Fruit fly (Drosophila melanogaster): Measurements from ENCODE around the gene CG9541.

The CG9541 gene

DNA sequence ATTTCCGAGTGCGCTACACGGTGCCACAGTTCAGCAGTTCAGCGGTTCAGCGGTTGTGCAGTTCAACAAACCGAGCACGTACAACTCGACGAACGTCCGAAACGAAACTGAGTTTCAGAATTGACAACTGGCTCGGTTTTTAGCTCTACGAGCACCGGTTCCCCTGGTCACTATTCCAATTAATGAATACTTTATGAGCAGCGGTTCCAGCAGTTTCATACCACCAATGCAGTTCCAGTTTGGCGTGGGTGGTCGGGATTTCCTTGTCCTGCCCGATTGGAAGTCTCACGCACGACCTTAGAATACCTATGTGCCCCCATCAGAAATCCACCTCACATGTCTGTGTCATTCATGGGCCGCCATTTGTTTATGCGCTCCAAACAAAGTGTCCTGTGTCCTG is at the start of gene CG9541:
CG9541 (minus strand) TSS at position 101 of the 400 bp plus-strand sequence.
- TF ChIP-seq Myc (optimal IDR thresholded peaks at IDR 0.05) (no peak), psq (optimal IDR thresholded peaks at IDR 0.05) (no peak), insv (optimal IDR thresholded peaks at IDR 0.05) (no peak), h (optimal IDR thresholded peaks at IDR 0.05) (no peak), Sin3A (optimal IDR thresholded peaks at IDR 0.05) (no peak), ttk (optimal IDR thresholded peaks at IDR 0.05) (no peak)

DNA sequence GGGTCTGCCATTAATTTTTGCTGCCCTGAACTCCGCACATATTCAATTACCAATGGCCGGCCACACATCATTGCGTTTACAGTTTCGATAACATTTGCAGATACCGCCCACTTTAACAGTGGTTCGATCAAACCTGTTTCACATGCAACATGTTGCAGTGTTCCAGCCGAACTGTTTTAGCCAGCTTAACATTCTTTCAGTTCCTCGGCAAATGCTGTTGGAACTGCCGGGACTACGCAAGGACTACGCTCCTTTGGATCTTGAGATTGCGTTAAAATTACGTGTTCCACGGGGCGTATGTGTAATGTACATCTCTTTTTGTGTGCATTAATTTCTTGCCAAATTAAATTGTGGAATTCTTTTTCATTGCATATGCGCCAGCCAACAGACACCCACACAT is 44.2 kb upstream of the CG9541 start:
- TF ChIP-seq ttk (optimal IDR thresholded peaks at IDR 0.05) (no peak), h (optimal IDR thresholded peaks at IDR 0.05) (no peak), insv (optimal IDR thresholded peaks at IDR 0.05) (no peak), psq (optimal IDR thresholded peaks at IDR 0.05) (no peak)

dm6 chr2L:9013968-9014367 is 38.7 kb upstream of the CG9541 start, which contains the start of gene Rcd-1r:
Gene Rcd-1r, minus strand, starts transcription at chr2L:9014068.
- no peak for TF ChIP-seq h (optimal IDR thresholded peaks at IDR 0.05)
- no peak for TF ChIP-seq Myc (optimal IDR thresholded peaks at IDR 0.05)
- no peak for TF ChIP-seq psq (optimal IDR thresholded peaks at IDR 0.05)
- TF ChIP-seq insv (optimal IDR thresholded peaks at IDR 0.05) = no peak
- TF ChIP-seq ttk (optimal IDR thresholded peaks at IDR 0.05) = no peak
- TF ChIP-seq Sin3A (optimal IDR thresholded peaks at IDR 0.05) = no peak

DNA sequence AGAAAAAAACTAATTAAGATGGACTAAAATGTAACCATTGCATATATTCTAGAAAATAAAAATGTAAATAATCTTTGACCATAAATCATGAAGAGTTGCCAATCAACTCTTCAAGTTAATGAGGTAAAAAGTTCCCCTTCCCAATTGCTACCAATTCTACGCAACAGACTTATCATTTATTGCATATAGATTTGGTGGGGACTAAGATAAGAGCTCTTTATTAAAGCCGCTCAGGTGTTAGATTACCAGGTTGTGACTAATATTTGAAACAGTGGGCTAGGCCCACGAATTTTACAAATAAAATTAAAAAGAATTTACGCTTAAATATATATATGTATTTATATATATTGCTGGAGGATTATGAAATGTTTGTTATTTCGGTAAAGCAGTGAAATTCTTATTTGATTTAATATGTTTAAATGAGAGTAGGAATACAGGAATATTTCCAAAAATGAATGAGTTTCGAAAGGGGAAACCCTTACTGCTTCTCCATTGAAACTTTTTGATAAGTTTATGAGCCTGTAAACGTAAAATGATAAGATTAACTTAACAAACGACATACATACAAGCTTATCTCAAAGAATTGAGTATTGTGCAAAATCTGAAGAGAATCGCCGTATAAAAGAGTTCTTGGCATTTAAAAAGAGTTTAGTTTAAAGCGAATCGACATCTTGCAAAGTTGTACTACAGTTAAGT is 36.5 kb upstream of the CG9541 start, which contains the start of gene CG13102:
CG13102 (plus strand) TSS at position 646 of the 696 bp plus-strand sequence.
- TF ChIP-seq ttk (optimal IDR thresholded peaks at IDR 0.05) (no peak), Myc (optimal IDR thresholded peaks at IDR 0.05) (no peak), psq (optimal IDR thresholded peaks at IDR 0.05) (no peak), h (optimal IDR thresholded peaks at IDR 0.05) (no peak), insv (optimal IDR thresholded peaks at IDR 0.05) (no peak), Sin3A (optimal IDR thresholded peaks at IDR 0.05) (no peak)

DNA sequence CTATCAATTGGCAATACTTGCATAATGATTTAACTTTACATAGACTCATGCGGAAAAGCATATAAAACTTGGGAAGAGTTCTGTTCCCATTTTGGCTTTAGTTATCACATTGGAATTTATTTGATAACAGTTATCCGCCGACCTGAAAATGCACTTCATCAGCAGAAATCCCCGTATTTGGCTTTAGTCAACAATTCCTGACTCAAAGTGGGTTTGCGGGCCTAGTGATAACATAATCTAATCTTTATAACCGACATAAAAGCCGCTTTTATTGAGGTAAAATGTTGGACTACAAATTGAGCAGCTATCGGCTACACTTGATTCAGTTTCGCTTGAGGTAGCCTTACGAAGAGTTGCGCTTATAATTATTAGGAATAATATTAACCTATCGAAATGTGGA is 35.0 kb upstream of the CG9541 start, which contains the start of gene CG9568:
CG9568 (plus strand) TSS at position 317 of the 400 bp plus-strand sequence.
- no peak for TF ChIP-seq insv (optimal IDR thresholded peaks at IDR 0.05)
- no peak for TF ChIP-seq Myc (optimal IDR thresholded peaks at IDR 0.05)
- no peak for TF ChIP-seq h (optimal IDR thresholded peaks at IDR 0.05)
- TF ChIP-seq psq (optimal IDR thresholded peaks at IDR 0.05) = no peak
- TF ChIP-seq Sin3A (optimal IDR thresholded peaks at IDR 0.05) = no peak
- no peak for TF ChIP-seq ttk (optimal IDR thresholded peaks at IDR 0.05)

DNA sequence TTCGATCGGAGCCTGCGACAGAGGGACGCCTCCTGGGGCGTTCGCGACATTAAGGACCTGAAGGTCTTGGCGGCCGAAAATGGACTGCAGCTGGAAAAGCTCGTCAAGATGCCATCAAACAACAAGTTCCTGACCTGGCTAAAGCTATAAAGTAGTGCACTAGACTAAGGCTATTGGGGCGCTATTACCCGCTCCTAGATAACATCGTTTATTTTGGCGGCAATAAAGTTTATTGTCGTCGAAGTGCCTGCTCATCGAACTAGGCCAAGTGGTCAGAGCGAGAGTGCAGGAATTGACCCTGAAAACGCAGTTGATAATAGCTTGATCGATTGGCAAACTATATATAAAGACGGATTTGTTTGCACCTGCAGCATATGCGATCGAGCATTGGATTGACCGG is 23.0 kb upstream of the CG9541 start, which contains the start of gene Try29F:
Try29F (plus strand) TSS at position 301 of the 400 bp plus-strand sequence.
- TF ChIP-seq h (optimal IDR thresholded peaks at IDR 0.05) = no peak
- no peak for TF ChIP-seq psq (optimal IDR thresholded peaks at IDR 0.05)
- no peak for TF ChIP-seq ttk (optimal IDR thresholded peaks at IDR 0.05)
- TF ChIP-seq Sin3A (optimal IDR thresholded peaks at IDR 0.05) = no peak
- no peak for TF ChIP-seq Myc (optimal IDR thresholded peaks at IDR 0.05)
- no peak for TF ChIP-seq insv (optimal IDR thresholded peaks at IDR 0.05)

dm6 chr2L:8997285-8997684 is 22.1 kb upstream of the CG9541 start, which contains the start of the genes alien and CG18661:
Gene alien, minus strand, starts transcription at chr2L:8997379.
Gene CG18661, plus strand, starts transcription at chr2L:8997605.
- TF ChIP-seq h (optimal IDR thresholded peaks at IDR 0.05) = no peak
- TF ChIP-seq insv (optimal IDR thresholded peaks at IDR 0.05) = no peak
- no peak for TF ChIP-seq Myc (optimal IDR thresholded peaks at IDR 0.05)
- no peak for TF ChIP-seq psq (optimal IDR thresholded peaks at IDR 0.05)
- no peak for TF ChIP-seq Sin3A (optimal IDR thresholded peaks at IDR 0.05)
- TF ChIP-seq ttk (optimal IDR thresholded peaks at IDR 0.05) = no peak

DNA sequence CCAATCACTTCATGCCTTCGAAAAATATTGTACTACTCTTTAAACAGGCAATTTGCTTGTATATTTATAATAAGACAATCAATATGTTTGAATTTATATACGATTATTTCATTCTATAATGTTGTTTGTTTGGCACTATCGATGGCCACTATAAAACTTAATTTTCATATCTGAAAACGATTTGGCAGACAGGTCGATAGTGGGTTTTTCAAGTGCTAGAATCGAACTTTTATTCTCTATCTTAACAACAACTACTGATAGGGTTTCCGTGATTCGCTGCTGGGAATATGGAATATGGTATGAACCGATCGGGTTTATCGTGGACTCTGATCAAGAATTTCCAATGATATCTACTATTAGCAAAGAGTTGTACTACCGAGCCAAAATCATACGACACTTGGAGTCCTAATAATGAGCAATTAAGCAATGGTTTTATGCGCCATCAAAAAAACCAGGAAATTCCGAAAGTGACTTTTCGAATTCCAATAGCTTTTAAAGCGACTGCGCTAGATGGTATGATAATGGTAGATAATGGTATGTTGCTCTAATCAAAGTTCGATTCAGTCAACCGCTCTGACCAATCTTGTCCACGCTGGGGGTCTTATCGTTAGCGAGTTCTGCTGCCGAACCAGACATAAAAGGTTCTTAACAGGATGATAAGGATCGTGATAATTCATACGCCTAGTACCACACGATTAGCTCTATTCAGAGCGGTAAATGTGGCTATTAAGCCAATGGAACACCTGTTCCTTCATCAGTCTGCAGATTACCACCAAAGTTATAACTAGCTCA is 18.6 kb upstream of the CG9541 start, which contains the start of gene CG17906:
CG17906 (plus strand) TSS at position 742 of the 792 bp plus-strand sequence.
- TF ChIP-seq Myc (optimal IDR thresholded peaks at IDR 0.05) (no peak), h (optimal IDR thresholded peaks at IDR 0.05) (no peak), insv (optimal IDR thresholded peaks at IDR 0.05) (no peak), psq (optimal IDR thresholded peaks at IDR 0.05) (no peak), ttk (optimal IDR thresholded peaks at IDR 0.05) (no peak), Sin3A (optimal IDR thresholded peaks at IDR 0.05) (no peak)

dm6 chr2L:8991583-8991982 is 16.4 kb upstream of the CG9541 start, which contains the start of gene CG9555:
Gene CG9555, plus strand, starts transcription at chr2L:8991735.
- no peak for TF ChIP-seq ttk (optimal IDR thresholded peaks at IDR 0.05)
- no peak for TF ChIP-seq insv (optimal IDR thresholded peaks at IDR 0.05)
- no peak for TF ChIP-seq Myc (optimal IDR thresholded peaks at IDR 0.05)
- TF ChIP-seq Sin3A (optimal IDR thresholded peaks at IDR 0.05) = no peak

DNA sequence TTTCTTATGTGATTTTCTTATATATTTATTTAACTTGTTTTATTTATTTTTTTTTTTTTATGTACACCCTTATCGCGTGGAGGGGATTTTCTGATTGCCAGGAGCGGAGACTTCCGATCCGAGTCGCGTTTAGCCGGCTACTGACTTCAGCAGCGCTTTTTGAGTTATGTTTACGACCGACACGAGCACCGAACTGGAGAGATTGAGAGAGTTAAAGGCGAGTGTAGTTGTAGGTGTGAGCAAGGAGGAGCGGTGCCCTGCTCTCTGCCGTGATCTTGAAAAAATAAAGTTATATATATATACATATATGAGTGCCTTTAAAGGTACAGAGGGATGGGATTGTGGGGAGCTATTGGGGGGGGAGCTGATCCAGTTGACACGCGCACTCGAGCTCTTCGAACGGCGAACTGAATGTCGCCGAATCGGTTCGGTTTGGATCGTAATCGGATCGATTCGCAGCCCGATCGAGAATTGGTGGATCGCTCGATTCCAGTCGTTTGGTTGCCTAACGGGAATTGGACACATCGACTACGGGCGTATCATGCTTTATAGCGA is 13.9 kb upstream of the CG9541 start, which contains the start of gene rost:
rost (minus strand) TSS at position 503 of the 555 bp plus-strand sequence.
- no peak for TF ChIP-seq psq (optimal IDR thresholded peaks at IDR 0.05)
- TF ChIP-seq ttk (optimal IDR thresholded peaks at IDR 0.05) = no peak
- TF ChIP-seq h (optimal IDR thresholded peaks at IDR 0.05) = no peak

dm6 chr2L:8987251-8987937 is 12.2 kb upstream of the CG9541 start:
- TF ChIP-seq psq (optimal IDR thresholded peaks at IDR 0.05) (no peak), ttk (optimal IDR thresholded peaks at IDR 0.05) (no peak)
